Worm (Caenorhabditis elegans) whole organism, L2 larva: ENCODE data around the gene B0034.1.
A peak's percentile ranks its signal among the peaks of the same experiment; 100 is the strongest.

Source experiments
- C34F6.9 ChIP-seq: fragments of 150-350 bp; optimal IDR thresholded peaks from 2 replicates; lab custom pipeline; 2014; ENCODE audit warnings: missing biosample characterization, missing genetic modification characterization
- ZK546.5 ChIP-seq: sonication (generic microtip); optimal IDR thresholded peaks from 2 replicates; lab custom pipeline; 2017; ENCODE audit warnings: missing biosample characterization, missing genetic modification characterization
- alr-1 ChIP-seq: fragments of 150-350 bp; optimal IDR thresholded peaks from 2 replicates; lab custom pipeline; 2014; ENCODE audit warnings: missing biosample characterization, missing genetic modification characterization
- ama-1 ChIP-seq: fragments of 150-350 bp; optimal IDR thresholded peaks from 2 replicates; lab custom pipeline; 2018; ENCODE audit warnings: inconsistent platforms
- blmp-1 ChIP-seq: sonication (generic microtip); optimal IDR thresholded peaks from 2 replicates; lab custom pipeline; 2017; ENCODE audit warnings: missing genetic modification characterization, mild to moderate bottlenecking, missing compliant biosample characterization, antibody characterized with exemption, moderate library complexity; ENCODE audit not compliant: insufficient read depth
- crh-2 ChIP-seq: sonication (generic microtip); optimal IDR thresholded peaks from 2 replicates; lab custom pipeline; 2017; ENCODE audit warnings: missing biosample characterization, missing genetic modification characterization
- dmd-4 ChIP-seq: sonication (generic microtip); optimal IDR thresholded peaks from 2 replicates; lab custom pipeline; 2017; ENCODE audit warnings: missing biosample characterization, missing genetic modification characterization
- egl-27 ChIP-seq: sonication (generic microtip); optimal IDR thresholded peaks from 3 replicates; lab custom pipeline; 2017; ENCODE audit warnings: missing biosample characterization, missing genetic modification reagents, missing genetic modification characterization
- elt-3 ChIP-seq: sonication (generic microtip); optimal IDR thresholded peaks from 2 replicates; lab custom pipeline; 2017; ENCODE audit warnings: missing biosample characterization, missing genetic modification characterization
- fos-1 ChIP-seq: fragments of 150-350 bp; optimal IDR thresholded peaks from 2 replicates; lab custom pipeline; 2014; ENCODE audit warnings: missing biosample characterization, missing genetic modification characterization
- gmeb-1 ChIP-seq: fragments of 150-350 bp; optimal IDR thresholded peaks from 2 replicates; lab custom pipeline; 2014; ENCODE audit warnings: missing biosample characterization, missing genetic modification characterization
- lin-13 ChIP-seq: fragments of 150-350 bp; optimal IDR thresholded peaks from 2 replicates; lab custom pipeline; 2014; ENCODE audit warnings: missing biosample characterization, missing genetic modification reagents, missing genetic modification characterization
- lsy-2 ChIP-seq, 2 experiments: fragments of 150-350 bp in 1 of 2; sonication (generic microtip) in 1 of 2; optimal IDR thresholded peaks; 2 replicates each; lab custom pipeline; 2014 to 2017; ENCODE audit warnings: missing biosample characterization in 2 of 2, missing genetic modification characterization in 2 of 2
- mab-5 ChIP-seq: fragments of 150-350 bp; optimal IDR thresholded peaks from 2 replicates; lab custom pipeline; 2014; ENCODE audit warnings: missing biosample characterization, missing genetic modification characterization
- mbf-1 ChIP-seq: sonication (generic microtip); optimal IDR thresholded peaks from 2 replicates; lab custom pipeline; 2017; ENCODE audit warnings: missing biosample characterization, missing genetic modification characterization
- mdl-1 ChIP-seq, 2 experiments: fragments of 150-350 bp in 1 of 2; sonication (generic microtip) in 1 of 2; optimal IDR thresholded peaks; 2 replicates each; lab custom pipeline; 2017; ENCODE audit warnings: missing biosample characterization in 2 of 2, missing genetic modification characterization in 2 of 2
- nhr-12 ChIP-seq: fragments of 150-350 bp; optimal IDR thresholded peaks from 2 replicates; lab custom pipeline; 2014; ENCODE audit warnings: missing biosample characterization, missing genetic modification characterization
- nhr-129 ChIP-seq: fragments of 150-350 bp; optimal IDR thresholded peaks from 2 replicates; lab custom pipeline; 2014; ENCODE audit warnings: missing biosample characterization, missing genetic modification characterization
- nhr-21 ChIP-seq: fragments of 150-350 bp; optimal IDR thresholded peaks from 2 replicates; lab custom pipeline; 2014; ENCODE audit warnings: missing biosample characterization, missing genetic modification characterization
- nhr-23 ChIP-seq: fragments of 150-350 bp; optimal IDR thresholded peaks from 2 replicates; lab custom pipeline; 2014; ENCODE audit warnings: missing biosample characterization, missing genetic modification reagents, missing genetic modification characterization
- nhr-237 ChIP-seq: fragments of 150-350 bp; optimal IDR thresholded peaks from 2 replicates; lab custom pipeline; 2014; ENCODE audit warnings: missing biosample characterization, missing genetic modification characterization
- nhr-25 ChIP-seq: fragments of 150-350 bp; sonication (generic microtip); optimal IDR thresholded peaks from 3 replicates; lab custom pipeline; 2014; ENCODE audit warnings: missing biosample characterization, missing genetic modification characterization
- nhr-6 ChIP-seq: fragments of 150-350 bp; optimal IDR thresholded peaks from 2 replicates; lab custom pipeline; 2014; ENCODE audit warnings: missing biosample characterization, missing genetic modification characterization
- nhr-77 ChIP-seq: fragments of 150-350 bp; optimal IDR thresholded peaks from 2 replicates; lab custom pipeline; 2014; ENCODE audit warnings: missing biosample characterization, missing genetic modification characterization
- peb-1 ChIP-seq: fragments of 150-350 bp; optimal IDR thresholded peaks from 2 replicates; lab custom pipeline; 2014; ENCODE audit warnings: missing biosample characterization, missing genetic modification characterization
- sem-4 ChIP-seq: fragments of 150-350 bp; optimal IDR thresholded peaks from 2 replicates; lab custom pipeline; 2014; ENCODE audit warnings: missing biosample characterization, missing genetic modification reagents, missing genetic modification characterization
- skn-1 ChIP-seq: sonication (generic microtip); optimal IDR thresholded peaks from 2 replicates; lab custom pipeline; 2017; ENCODE audit warnings: missing biosample characterization, missing genetic modification characterization
- sma-3 ChIP-seq: sonication (generic microtip); optimal IDR thresholded peaks from 2 replicates; lab custom pipeline; 2016; ENCODE audit warnings: missing genetic modification reagents, missing genetic modification characterization, missing compliant biosample characterization
- sma-9 ChIP-seq, 2 experiments: fragments of 150-350 bp in 1 of 2; sonication (generic microtip) in 1 of 2; optimal IDR thresholded peaks; 2 replicates each; lab custom pipeline; 2014 to 2016; ENCODE audit warnings: missing genetic modification characterization in 2 of 2, mild to moderate bottlenecking in 1 of 2, missing biosample characterization in 1 of 2, missing compliant biosample characterization in 1 of 2, missing genetic modification reagents in 1 of 2, moderate library complexity in 1 of 2
- snpc-4 ChIP-seq: fragments of 150-350 bp; optimal IDR thresholded peaks from 2 replicates; lab custom pipeline; 2014; ENCODE audit warnings: missing biosample characterization, missing genetic modification characterization
- unc-39 ChIP-seq: fragments of 150-350 bp; optimal IDR thresholded peaks from 2 replicates; lab custom pipeline; 2014; ENCODE audit warnings: missing biosample characterization, missing genetic modification characterization
- unc-55 ChIP-seq: fragments of 150-350 bp; sonication (generic microtip); optimal IDR thresholded peaks from 3 replicates; lab custom pipeline; 2014; ENCODE audit warnings: missing biosample characterization, missing genetic modification reagents, missing genetic modification characterization
- unc-62 ChIP-seq: fragments of 150-350 bp; optimal IDR thresholded peaks from 2 replicates; lab custom pipeline; 2014; ENCODE audit warnings: missing biosample characterization, missing genetic modification reagents, missing genetic modification characterization
- ztf-11 ChIP-seq: sonication (generic microtip); optimal IDR thresholded peaks from 2 replicates; lab custom pipeline; 2017; ENCODE audit warnings: missing biosample characterization, missing genetic modification characterization
- ztf-4 ChIP-seq: fragments of 150-350 bp; optimal IDR thresholded peaks from 2 replicates; lab custom pipeline; 2014; ENCODE audit warnings: missing biosample characterization, missing genetic modification characterization

The B0034.1 gene

DNA sequence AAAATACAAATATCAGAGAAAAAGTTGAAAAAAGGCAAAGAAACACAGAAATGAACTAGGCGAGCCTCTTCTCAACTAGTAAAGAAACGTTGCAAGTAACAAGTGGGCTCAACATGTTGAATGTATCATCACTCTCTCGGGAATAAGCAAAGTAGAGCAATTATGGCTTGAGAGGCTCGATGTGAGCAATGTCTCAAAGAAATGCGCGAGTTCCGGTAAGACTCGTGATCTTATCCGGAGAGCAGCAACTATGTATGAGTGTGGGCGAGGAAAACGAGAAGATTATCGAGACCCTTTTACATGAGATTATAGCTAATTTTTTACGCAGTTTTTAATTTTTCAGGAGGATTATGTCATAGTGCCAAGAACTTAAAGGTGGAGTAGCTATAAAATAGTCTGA, 15.9 kb upstream of the B0034.1 start:
- TF ChIP-seq ZK546.5 (tag; lab: Kevin White, UChicago): no peak
- peak in 1 of 2 experiments; percentile 39 for TF ChIP-seq lsy-2 (tag; optimal IDR thresholded peaks at IDR 0.05; lab: Kevin White, UChicago)
- no peak for TF ChIP-seq ztf-11 (tag; lab: Kevin White, UChicago)
- peak; percentile 13 for TF ChIP-seq nhr-129 (tag; lab: Kevin White, UChicago)
- no peak for TF ChIP-seq snpc-4 (tag; lab: Kevin White, UChicago)
- TF ChIP-seq mab-5 (tag; lab: Kevin White, UChicago): peak; percentile 28
- TF ChIP-seq sma-9 (GFP tag; optimal IDR thresholded peaks at IDR 0.05; lab: Kevin White, UChicago): peak; percentile 32
- no peak for TF ChIP-seq sma-9 (tag; optimal IDR thresholded peaks at IDR 0.05; lab: Kevin White, UChicago)

DNA sequence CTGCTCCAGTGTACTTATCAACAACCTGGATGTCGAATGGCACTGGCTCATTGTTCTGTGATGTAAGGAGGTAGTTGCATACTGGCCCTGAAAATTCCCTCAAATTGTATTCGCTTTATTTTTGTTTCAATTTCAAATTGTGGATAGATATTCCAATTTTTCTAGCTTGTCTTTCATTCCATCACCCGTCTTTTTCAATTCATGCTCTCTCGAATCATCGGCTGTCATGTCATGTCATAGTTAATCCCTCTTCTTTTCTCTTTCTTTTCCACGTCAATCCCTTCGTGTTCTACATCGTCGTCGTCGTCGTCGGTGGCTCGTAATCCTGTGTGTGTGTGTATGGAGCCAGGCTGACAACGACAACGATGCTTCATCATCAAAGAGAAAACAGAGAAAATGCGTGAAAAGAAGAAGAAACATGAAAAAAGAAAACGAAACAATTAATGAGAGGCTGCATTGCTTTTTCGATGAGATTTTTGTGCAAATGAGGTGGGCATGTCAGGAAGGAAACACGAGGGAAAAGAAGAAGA, 12.4 kb upstream of the B0034.1 start:
- no peak for TF ChIP-seq ZK546.5 (tag; lab: Kevin White, UChicago)
- peak; percentile 77 for TF ChIP-seq unc-55 (GFP tag; lab: Kevin White, UChicago)
- no peak for TF ChIP-seq sma-3 (GFP tag; lab: Kevin White, UChicago)
- peak; percentile 0 for TF ChIP-seq crh-2 (tag; lab: Kevin White, UChicago)
- peak; percentile 26 for TF ChIP-seq nhr-129 (tag; lab: Kevin White, UChicago)
- TF ChIP-seq C34F6.9: peak; percentile 21
- TF ChIP-seq lsy-2 (tag; optimal IDR thresholded peaks at IDR 0.05; lab: Kevin White, UChicago): peak in 1 of 2 experiments; percentile 2

DNA sequence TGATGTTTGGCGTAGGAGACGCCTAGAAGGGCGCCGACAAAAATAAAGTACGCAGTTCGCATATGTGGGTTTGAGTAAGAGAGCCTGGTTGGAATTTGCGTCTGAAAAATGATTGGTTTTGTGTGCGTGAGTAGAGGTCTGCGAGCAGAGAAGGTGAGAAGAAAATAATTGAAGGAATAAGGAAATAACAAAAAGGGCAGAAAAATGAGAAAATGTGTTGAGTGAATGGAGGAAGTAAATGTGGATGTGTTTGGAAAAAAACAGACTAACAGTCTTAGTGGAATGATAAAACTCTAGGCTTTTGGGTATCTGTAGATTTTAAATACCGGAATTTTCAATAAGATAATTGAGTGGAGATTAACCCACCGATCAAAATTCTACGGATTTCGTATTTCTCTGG, 11.6 kb upstream of the B0034.1 start, which contains the start of gene casy-1:
Gene casy-1 (minus strand): TSS at position 101 of the 400 bp plus-strand sequence.
- TF ChIP-seq mab-5 (tag; lab: Kevin White, UChicago) (no peak), lin-13 (GFP tag; lab: Kevin White, UChicago) (no peak), fos-1 (tag; lab: Kevin White, UChicago) (no peak), unc-39 (no peak), alr-1 (tag; lab: Kevin White, UChicago) (no peak), nhr-129 (tag; lab: Kevin White, UChicago) (no peak), elt-3 (tag; lab: Kevin White, UChicago) (no peak), nhr-25 (tag; lab: Kevin White, UChicago) (no peak), mdl-1 (tag; optimal IDR thresholded peaks at IDR 0.05; lab: Kevin White, UChicago) (no peak), nhr-23 (tag; lab: Kevin White, UChicago) (no peak), peb-1 (tag; lab: Kevin White, UChicago) (no peak), ztf-4 (tag; lab: Kevin White, UChicago) (no peak), unc-55 (GFP tag; lab: Kevin White, UChicago) (no peak), ama-1 (lab: Kevin White, UChicago) (no peak), C34F6.9 (no peak), unc-62 (no peak), sem-4 (no peak), nhr-237 (tag; lab: Kevin White, UChicago) (no peak)
- TF ChIP-seq, all 48 proteins: peak for 0

DNA sequence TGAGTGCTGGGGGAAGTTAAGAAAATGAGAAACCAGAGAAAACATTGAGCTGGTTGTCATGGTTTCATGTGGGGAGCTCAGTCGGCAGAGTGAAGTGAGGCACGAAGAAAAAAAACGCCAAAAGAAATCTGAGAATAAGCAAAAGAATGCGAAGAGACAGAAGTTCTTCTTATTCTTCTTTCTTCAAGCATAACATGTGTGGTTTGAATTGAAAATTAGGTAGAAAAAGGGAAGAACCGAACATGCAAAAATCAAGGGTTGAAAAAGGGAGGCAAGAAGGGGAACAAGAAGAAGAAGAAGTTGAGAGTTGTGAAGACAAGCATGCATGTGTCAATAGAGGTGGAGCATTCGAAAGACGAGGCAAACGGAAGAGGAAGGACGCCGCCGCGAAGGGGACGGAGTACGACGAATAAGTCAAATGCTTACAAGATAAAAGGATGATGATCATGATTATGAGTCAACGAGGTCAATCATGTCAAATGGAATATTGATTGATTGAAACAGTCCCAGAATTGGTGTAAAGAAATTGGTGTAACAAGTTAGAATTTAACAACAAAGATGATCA, 10.3 kb upstream of the B0034.1 start:
- TF ChIP-seq C34F6.9 (peak; percentile 13), unc-62 (no peak)

DNA sequence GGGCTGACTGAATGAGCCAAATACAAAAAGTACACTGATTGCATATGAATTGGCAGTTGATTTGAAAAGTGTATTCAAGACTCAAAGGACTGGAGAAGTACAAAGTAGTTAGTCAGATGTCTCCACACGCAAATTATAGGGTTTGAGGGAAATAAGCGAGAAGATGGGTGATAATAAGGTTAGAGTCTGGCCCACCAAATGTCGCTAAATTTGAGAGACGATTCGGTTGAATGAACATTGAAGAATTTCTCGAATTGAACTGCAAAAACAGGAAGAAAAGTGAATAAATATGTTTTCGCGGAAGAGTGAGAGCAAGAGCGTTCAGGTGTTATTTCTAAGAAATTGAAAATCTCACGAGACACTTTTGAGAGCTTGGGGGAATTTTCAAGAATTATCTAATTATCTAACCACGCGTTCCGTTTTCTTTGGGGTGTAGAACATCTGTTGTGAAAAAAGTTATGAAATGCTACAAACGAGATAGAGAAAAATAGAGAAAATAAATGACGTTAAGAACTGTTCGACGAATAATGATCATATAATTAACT, 8.5 kb upstream of the B0034.1 start:
- peak; percentile 52 for TF ChIP-seq nhr-21
- no peak for TF ChIP-seq egl-27 (tag; lab: Kevin White, UChicago)
- no peak for TF ChIP-seq elt-3 (tag; lab: Kevin White, UChicago)
- TF ChIP-seq nhr-77 (tag; lab: Kevin White, UChicago): no peak
- TF ChIP-seq fos-1 (tag; lab: Kevin White, UChicago): no peak
- TF ChIP-seq mab-5 (tag; lab: Kevin White, UChicago): no peak
- TF ChIP-seq crh-2 (tag; lab: Kevin White, UChicago): no peak
- no peak for TF ChIP-seq peb-1 (tag; lab: Kevin White, UChicago)
- peak in 1 of 2 experiments; percentile 1 for TF ChIP-seq lsy-2 (tag; optimal IDR thresholded peaks at IDR 0.05; lab: Kevin White, UChicago)
- TF ChIP-seq, all 48 proteins: peak for 2

DNA sequence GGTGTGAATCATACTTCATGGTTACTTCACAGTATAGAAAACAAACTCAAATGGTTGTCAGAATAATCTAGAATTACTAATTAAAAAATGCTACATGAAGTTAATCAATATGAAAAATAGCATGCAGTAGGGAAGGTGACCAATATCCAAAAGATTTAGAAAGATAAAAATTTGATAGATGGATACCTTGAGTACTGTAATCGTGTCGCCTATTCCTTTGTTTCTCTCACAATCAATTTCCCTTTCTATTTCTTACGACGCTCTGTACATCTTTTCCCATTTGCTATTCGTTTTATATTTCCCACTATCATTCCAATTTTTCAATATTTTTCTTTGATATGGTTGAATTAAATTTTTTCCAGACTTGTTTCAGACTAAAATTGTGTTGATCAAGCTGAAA, 6.8 kb upstream of the B0034.1 start, which contains the start of gene B0034.7:
Gene B0034.7 (plus strand): TSS at position 301 of the 400 bp plus-strand sequence.
- TF ChIP-seq skn-1 (tag; lab: Kevin White, UChicago) (no peak), nhr-12 (no peak), unc-55 (GFP tag; lab: Kevin White, UChicago) (no peak), ZK546.5 (tag; lab: Kevin White, UChicago) (no peak), mbf-1 (tag; lab: Kevin White, UChicago) (no peak), dmd-4 (tag; lab: Kevin White, UChicago) (no peak), blmp-1 (no peak), gmeb-1 (tag; lab: Kevin White, UChicago) (no peak), nhr-6 (tag; lab: Kevin White, UChicago) (no peak), ztf-4 (tag; lab: Kevin White, UChicago) (no peak)
